Fruit fly (Drosophila melanogaster) whole organism, adult: Measurements from ENCODE around the gene CG17329.

Experiments
- CG11617 ChIP-seq: fragments of 200-800 bp; sonication (Bioruptor generic); optimal IDR thresholded peaks from 2 replicates; lab custom pipeline; 2017; ENCODE audit warnings: mild to moderate bottlenecking, missing biosample characterization, missing genetic modification reagents, missing genetic modification characterization
- CG14711 ChIP-seq: fragments of 200-800 bp; sonication (Bioruptor generic); optimal IDR thresholded peaks from 2 replicates; lab custom pipeline; 2018; ENCODE audit warnings: missing biosample characterization, mild to moderate bottlenecking, missing genetic modification characterization, moderate library complexity
- CG1620 ChIP-seq: fragments of 200-800 bp; sonication (Bioruptor generic); optimal IDR thresholded peaks from 2 replicates; lab custom pipeline; 2016; ENCODE audit warnings: missing biosample characterization, missing genetic modification characterization
- CG33017 ChIP-seq: fragments of 200-800 bp; sonication (Bioruptor generic); optimal IDR thresholded peaks from 2 replicates; lab custom pipeline; 2018; ENCODE audit warnings: missing biosample characterization, mild to moderate bottlenecking, missing genetic modification characterization, moderate library complexity
- CG7045 ChIP-seq: fragments of 200-800 bp; sonication (Bioruptor generic); optimal IDR thresholded peaks from 2 replicates; lab custom pipeline; 2017; ENCODE audit warnings: missing biosample characterization, mild to moderate bottlenecking, missing genetic modification characterization
- CG7101 ChIP-seq: fragments of 200-800 bp; sonication (Bioruptor generic); optimal IDR thresholded peaks from 2 replicates; lab custom pipeline; 2018; ENCODE audit warnings: missing biosample characterization, mild to moderate bottlenecking, missing genetic modification characterization, moderate library complexity
- Clk ChIP-seq: fragments of 200-800 bp; sonication (Bioruptor generic); optimal IDR thresholded peaks from 2 replicates; lab custom pipeline; 2017; ENCODE audit warnings: missing biosample characterization, missing genetic modification characterization
- Hr96 ChIP-seq: fragments of 200-800 bp; sonication (Bioruptor generic); optimal IDR thresholded peaks from 2 replicates; lab custom pipeline; 2016; ENCODE audit warnings: missing biosample characterization, missing genetic modification characterization
- bab1 ChIP-seq: fragments of 200-800 bp; sonication (Bioruptor generic); optimal IDR thresholded peaks from 3 replicates; lab custom pipeline; 2019; ENCODE audit warnings: missing biosample characterization, mild to moderate bottlenecking, missing genetic modification characterization, moderate library complexity
- cic ChIP-seq: fragments of 200-800 bp; sonication (Bioruptor generic); optimal IDR thresholded peaks from 2 replicates; lab custom pipeline; 2017; ENCODE audit warnings: missing biosample characterization, mild to moderate bottlenecking, missing genetic modification characterization, moderate library complexity
- cnc ChIP-seq, 2 experiments: fragments of >200 bp; optimal IDR thresholded peaks; 2 replicates each; lab custom pipeline; 2017
- kay ChIP-seq: fragments of 200-800 bp; sonication (Bioruptor generic); peaks from one replicate; lab custom pipeline; 2016; ENCODE audit warnings: missing biosample characterization, missing genetic modification characterization, borderline replicate concordance
- tj ChIP-seq: fragments of 200-800 bp; sonication (Bioruptor generic); optimal IDR thresholded peaks from 3 replicates; lab custom pipeline; 2017; ENCODE audit warnings: missing biosample characterization, mild to moderate bottlenecking, missing genetic modification characterization, moderate library complexity

DNA sequence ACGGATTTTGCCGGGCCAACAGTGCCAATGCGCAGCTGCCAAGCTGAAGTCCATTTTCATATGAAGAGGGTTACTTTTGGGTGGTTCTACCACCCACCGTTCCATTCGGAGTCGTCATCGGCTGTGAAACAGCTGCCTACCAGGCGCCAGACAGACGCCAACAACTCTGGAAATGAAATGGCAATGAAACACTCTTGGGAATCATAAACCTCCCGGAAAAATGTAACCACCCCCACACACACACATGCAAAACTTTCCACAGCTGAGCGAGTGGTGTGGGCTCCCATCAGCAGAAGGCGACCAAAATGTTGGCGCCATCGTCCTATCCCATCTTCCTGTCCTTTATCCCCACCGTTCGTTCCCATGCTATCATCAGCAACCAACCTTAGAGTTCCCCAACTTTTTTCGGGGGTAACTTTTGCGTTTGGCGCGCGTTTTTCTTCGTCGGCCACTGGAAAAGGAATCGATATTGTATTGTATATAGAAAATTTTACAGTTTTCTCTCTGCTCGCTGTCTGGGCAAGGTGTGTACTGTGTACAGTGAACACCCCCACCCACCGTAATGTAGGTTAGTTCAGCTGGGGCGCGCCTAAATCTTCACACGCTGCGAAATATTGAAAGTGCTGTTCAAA lies 15.8 kb upstream of the CG17329 start:
- TF ChIP-seq tj (GFP tag; lab: Kevin White, UChicago) (no peak), bab1 (GFP tag; lab: Kevin White, UChicago) (no peak), CG14711 (no peak), CG33017 (tag; lab: Kevin White, UChicago) (no peak), CG11617 (no peak), cnc (optimal IDR thresholded peaks at IDR 0.05; lab: Kevin White, UChicago) (no peak), CG1620 (no peak), kay (GFP tag; lab: Kevin White, UChicago) (no peak), Clk (GFP tag; lab: Kevin White, UChicago) (no peak), cic (GFP tag; lab: Kevin White, UChicago) (no peak), CG7045 (GFP tag; lab: Kevin White, UChicago) (no peak), CG7101 (no peak), Hr96 (GFP tag; lab: Kevin White, UChicago) (no peak)
